Fruit fly (Drosophila melanogaster) whole organism, prepupa: ENCODE measurements around the gene pxb.
A peak's percentile ranks its signal among the peaks of the same experiment; 100 is the strongest.

ENCODE experiments used
- Blimp-1 ChIP-seq: fragments of 200-800 bp; sonication (Bioruptor generic); optimal IDR thresholded peaks from 3 replicates; lab custom pipeline; 2017; ENCODE audit warnings: missing biosample characterization, missing genetic modification characterization, mild to moderate bottlenecking, moderate library complexity, missing genetic modification reagents
- CG10631 ChIP-seq: fragments of 200-800 bp; sonication (Bioruptor generic); optimal IDR thresholded peaks from 2 replicates; lab custom pipeline; 2016; ENCODE audit warnings: missing biosample characterization, missing genetic modification characterization
- CG11294 ChIP-seq: fragments of 200-800 bp; sonication (Bioruptor generic); IDR thresholded peaks from 2 replicates; pipeline ENCODE4 v1.3.6; 2022; ENCODE audit warnings: missing biosample characterization, missing genetic modification characterization
- CG11762 ChIP-seq: fragments of 200-800 bp; sonication (Bioruptor generic); optimal IDR thresholded peaks from 3 replicates; lab custom pipeline; 2016; ENCODE audit warnings: missing biosample characterization, missing genetic modification characterization; ENCODE audit not compliant: insufficient read depth
- CG15336 ChIP-seq: fragments of 200-800 bp; sonication (Bioruptor generic); IDR thresholded peaks from 2 replicates; pipeline ENCODE4 v1.3.6; 2022; ENCODE audit warnings: missing biosample characterization, missing genetic modification characterization
- CG31627 ChIP-seq: fragments of 200-800 bp; sonication (Bioruptor generic); optimal IDR thresholded peaks from 3 replicates; lab custom pipeline; 2016; ENCODE audit warnings: missing biosample characterization, missing genetic modification characterization
- CG32006 ChIP-seq: fragments of 200-800 bp; sonication (Bioruptor generic); optimal IDR thresholded peaks from 3 replicates; lab custom pipeline; 2017; ENCODE audit warnings: missing biosample characterization, mild to moderate bottlenecking, missing genetic modification characterization
- CG34406 ChIP-seq: fragments of 200-800 bp; sonication (Bioruptor generic); optimal IDR thresholded peaks from 3 replicates; lab custom pipeline; 2016; ENCODE audit warnings: missing biosample characterization, missing genetic modification characterization
- CG3919 ChIP-seq: fragments of 200-800 bp; sonication (Bioruptor generic); optimal IDR thresholded peaks from 3 replicates; lab custom pipeline; 2016; ENCODE audit warnings: missing biosample characterization, missing genetic modification characterization
- CG4318 ChIP-seq: fragments of 200-800 bp; sonication (Bioruptor generic); optimal IDR thresholded peaks from 3 replicates; lab custom pipeline; 2017; ENCODE audit warnings: missing biosample characterization, mild to moderate bottlenecking, missing genetic modification characterization
- CG6163 ChIP-seq: fragments of 200-800 bp; sonication (Bioruptor generic); IDR thresholded peaks from 3 replicates; pipeline ENCODE4 v1.3.6; 2022; ENCODE audit warnings: missing biosample characterization, missing genetic modification characterization
- CG6276 ChIP-seq: fragments of 200-800 bp; sonication (Bioruptor generic); optimal IDR thresholded peaks from 2 replicates; lab custom pipeline; 2017; ENCODE audit warnings: missing biosample characterization, mild to moderate bottlenecking, missing genetic modification characterization
- CG6792 ChIP-seq: fragments of 200-800 bp; sonication (Bioruptor generic); optimal IDR thresholded peaks from 3 replicates; lab custom pipeline; 2016; ENCODE audit warnings: missing biosample characterization, missing genetic modification characterization
- CG6808 ChIP-seq: fragments of 200-800 bp; sonication (Bioruptor generic); optimal IDR thresholded peaks from 3 replicates; lab custom pipeline; 2017; ENCODE audit warnings: missing biosample characterization, missing genetic modification characterization, mild to moderate bottlenecking, moderate library complexity, missing genetic modification reagents
- CG6854 ChIP-seq: fragments of 200-800 bp; sonication (Bioruptor generic); optimal IDR thresholded peaks from 2 replicates; lab custom pipeline; 2017; ENCODE audit warnings: missing biosample characterization, mild to moderate bottlenecking, missing genetic modification characterization
- CG7368 ChIP-seq: fragments of 200-800 bp; sonication (Bioruptor generic); optimal IDR thresholded peaks from 3 replicates; lab custom pipeline; 2016; ENCODE audit warnings: missing biosample characterization, missing genetic modification characterization
- CG8119 ChIP-seq: fragments of 200-800 bp; sonication (Bioruptor generic); IDR thresholded peaks from 3 replicates; pipeline ENCODE4 v1.3.6; 2022; ENCODE audit warnings: missing biosample characterization, missing genetic modification characterization
- CG8319 ChIP-seq: fragments of 200-800 bp; sonication (Bioruptor generic); optimal IDR thresholded peaks from 3 replicates; lab custom pipeline; 2016; ENCODE audit warnings: missing biosample characterization, missing genetic modification characterization
- CG8632 ChIP-seq: fragments of 200-800 bp; sonication (Bioruptor generic); optimal IDR thresholded peaks from 3 replicates; lab custom pipeline; 2016; ENCODE audit warnings: missing biosample characterization, missing genetic modification characterization
- CG9139 ChIP-seq: fragments of 200-800 bp; sonication (Bioruptor generic); optimal IDR thresholded peaks from 3 replicates; lab custom pipeline; 2017; ENCODE audit warnings: missing biosample characterization, mild to moderate bottlenecking, missing genetic modification characterization
- Eip75B ChIP-seq: fragments of 200-800 bp; sonication (Bioruptor generic); optimal IDR thresholded peaks from 3 replicates; lab custom pipeline; 2016; ENCODE audit warnings: missing biosample characterization, missing genetic modification characterization
- Eip78C ChIP-seq: fragments of 200-800 bp; sonication (Bioruptor generic); peaks from one replicate; lab custom pipeline; 2016; ENCODE audit warnings: missing biosample characterization, missing genetic modification characterization
- Ets21C ChIP-seq: fragments of 200-800 bp; sonication (Bioruptor generic); optimal IDR thresholded peaks from 3 replicates; lab custom pipeline; 2016; ENCODE audit warnings: missing biosample characterization, missing genetic modification characterization
- Ets96B ChIP-seq: fragments of 200-800 bp; optimal IDR thresholded peaks from 2 replicates; lab custom pipeline; 2019; ENCODE audit warnings: missing biosample characterization, mild to moderate bottlenecking, missing genetic modification characterization, moderate library complexity
- Gug ChIP-seq: fragments of 200-800 bp; sonication (Bioruptor generic); IDR thresholded peaks from 2 replicates; pipeline ENCODE4 v1.3.6; 2022; ENCODE audit warnings: missing biosample characterization, missing genetic modification characterization
- Hr38 ChIP-seq: sonication (Bioruptor generic); optimal IDR thresholded peaks from 2 replicates; lab custom pipeline; 2016; ENCODE audit warnings: missing biosample characterization, missing genetic modification characterization
- Hr39 ChIP-seq: fragments of 200-800 bp; sonication (Bioruptor generic); optimal IDR thresholded peaks from 2 replicates; lab custom pipeline; 2016; ENCODE audit warnings: missing biosample characterization, missing genetic modification characterization
- Hr4 ChIP-seq: fragments of 200-800 bp; sonication (Bioruptor generic); optimal IDR thresholded peaks from 3 replicates; lab custom pipeline; 2016; ENCODE audit warnings: missing biosample characterization, missing genetic modification characterization
- Lpt ChIP-seq: fragments of 200-800 bp; sonication (Bioruptor generic); optimal IDR thresholded peaks from 3 replicates; lab custom pipeline; 2016; ENCODE audit warnings: missing biosample characterization, missing genetic modification characterization
- Met ChIP-seq: fragments of 200-800 bp; sonication (Bioruptor generic); optimal IDR thresholded peaks from 3 replicates; lab custom pipeline; 2016; ENCODE audit warnings: missing biosample characterization, missing genetic modification characterization
- OdsH ChIP-seq: fragments of 200-800 bp; sonication (Bioruptor generic); optimal IDR thresholded peaks from 3 replicates; lab custom pipeline; 2016; ENCODE audit warnings: missing biosample characterization, missing genetic modification characterization
- Smox ChIP-seq: fragments of 200-800 bp; sonication (Bioruptor generic); optimal IDR thresholded peaks from 3 replicates; lab custom pipeline; 2016; ENCODE audit warnings: missing biosample characterization, missing genetic modification characterization
- Sox102F ChIP-seq: fragments of 200-800 bp; sonication (Bioruptor generic); optimal IDR thresholded peaks from 2 replicates; lab custom pipeline; 2016; ENCODE audit warnings: missing biosample characterization, mild to moderate bottlenecking, missing genetic modification characterization
- Sox14 ChIP-seq: fragments of 200-800 bp; sonication (Bioruptor generic); optimal IDR thresholded peaks from 3 replicates; lab custom pipeline; 2016; ENCODE audit warnings: missing biosample characterization, missing genetic modification characterization
- Sox15 ChIP-seq: fragments of 200-800 bp; sonication (Bioruptor generic); optimal IDR thresholded peaks from 3 replicates; lab custom pipeline; 2016; ENCODE audit warnings: missing biosample characterization, missing genetic modification characterization
- acj6 ChIP-seq: fragments of 200-800 bp; sonication (Bioruptor generic); optimal IDR thresholded peaks from 3 replicates; lab custom pipeline; 2016; ENCODE audit warnings: missing biosample characterization, missing genetic modification characterization
- cyc ChIP-seq: fragments of 200-800 bp; sonication (Bioruptor generic); optimal IDR thresholded peaks from 3 replicates; lab custom pipeline; 2016; ENCODE audit warnings: missing biosample characterization, missing genetic modification characterization
- dac ChIP-seq: fragments of 200-800 bp; sonication (Bioruptor generic); optimal IDR thresholded peaks from 2 replicates; lab custom pipeline; 2017; ENCODE audit warnings: missing biosample characterization, mild to moderate bottlenecking, missing genetic modification characterization
- dsx ChIP-seq: fragments of 200-800 bp; optimal IDR thresholded peaks from 3 replicates; lab custom pipeline; 2019; ENCODE audit warnings: missing biosample characterization, mild to moderate bottlenecking, missing genetic modification characterization, moderate library complexity; ENCODE audit not compliant: poor library complexity, severe bottlenecking
- fd59A ChIP-seq: fragments of 200-800 bp; sonication (Bioruptor generic); optimal IDR thresholded peaks from 2 replicates; lab custom pipeline; 2017; ENCODE audit warnings: missing biosample characterization, mild to moderate bottlenecking, missing genetic modification characterization, missing genetic modification reagents
- fd85E ChIP-seq: fragments of 200-800 bp; sonication (Bioruptor generic); optimal IDR thresholded peaks from 3 replicates; lab custom pipeline; 2016; ENCODE audit warnings: missing biosample characterization, missing genetic modification characterization
- fkh ChIP-seq: fragments of 200-800 bp; sonication (Bioruptor generic); optimal IDR thresholded peaks from 3 replicates; lab custom pipeline; 2017; ENCODE audit warnings: missing biosample characterization, mild to moderate bottlenecking, missing genetic modification characterization, moderate library complexity
- salr ChIP-seq, 2 experiments: fragments of 200-800 bp; sonication (Bioruptor generic); optimal IDR thresholded peaks; 3 replicates each; lab custom pipeline; 2016 to 2018; ENCODE audit warnings: missing biosample characterization in 2 of 2, missing genetic modification characterization in 2 of 2, mild to moderate bottlenecking in 1 of 2
- ss ChIP-seq, 2 experiments: fragments of 200-800 bp; sonication (Bioruptor generic); optimal IDR thresholded peaks; 2 replicates in 1 of 2; 3 replicates in 1 of 2; lab custom pipeline; 2017 to 2018; ENCODE audit warnings: mild to moderate bottlenecking in 2 of 2, missing biosample characterization in 2 of 2, missing genetic modification characterization in 2 of 2, moderate library complexity in 1 of 2
- svp ChIP-seq: fragments of 200-800 bp; sonication (Bioruptor generic); peaks from one replicate; lab custom pipeline; 2016; ENCODE audit warnings: missing biosample characterization, missing genetic modification characterization

pxb gene

DNA sequence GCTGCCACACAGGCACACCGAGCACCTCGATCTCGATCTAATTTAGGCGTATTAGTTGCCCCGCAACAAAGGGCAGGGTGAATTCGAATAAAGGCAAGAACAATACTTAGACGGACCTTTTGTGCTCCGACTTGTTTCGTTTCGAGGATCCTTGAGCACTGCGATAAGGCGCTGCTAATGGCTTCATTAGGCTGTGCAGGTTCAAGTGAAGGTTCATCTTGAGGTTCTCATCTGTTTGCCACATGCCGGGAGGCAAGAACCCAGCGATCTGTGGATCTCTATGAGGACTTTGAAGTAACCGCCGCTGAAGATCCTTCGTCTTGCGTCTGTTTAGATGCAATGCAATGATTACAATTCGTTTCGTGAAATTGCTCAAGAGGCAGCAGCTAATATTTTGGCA, 26.0 kb upstream of the pxb start:
- TF ChIP-seq Eip75B (GFP tag; lab: Kevin White, UChicago) (no peak), Lpt (GFP tag; lab: Kevin White, UChicago) (no peak), fkh (GFP tag; lab: Kevin White, UChicago) (no peak), CG10631 (no peak), CG11294 (GFP tag; lab: Robert Waterston, UW) (no peak), ss (GFP tag; optimal IDR thresholded peaks at IDR 0.05; lab: Kevin White, UChicago) (no peak), dac (GFP tag; lab: Kevin White, UChicago) (no peak), Ets21C (GFP tag; lab: Kevin White, UChicago) (no peak), CG15336 (GFP tag; lab: Robert Waterston, UW) (no peak), CG7368 (GFP tag; lab: Kevin White, UChicago) (no peak), svp (GFP tag; lab: Kevin White, UChicago) (no peak), salr (GFP tag; optimal IDR thresholded peaks at IDR 0.05; lab: Kevin White, UChicago) (no peak), Gug (GFP tag; lab: Robert Waterston, UW) (no peak), fd85E (GFP tag; lab: Kevin White, UChicago) (no peak), CG6276 (GFP tag; lab: Kevin White, UChicago) (no peak), CG8119 (GFP tag; lab: Robert Waterston, UW) (no peak), CG11762 (GFP tag; lab: Kevin White, UChicago) (no peak)
- TF ChIP-seq, all 60 proteins: peak for 0

DNA sequence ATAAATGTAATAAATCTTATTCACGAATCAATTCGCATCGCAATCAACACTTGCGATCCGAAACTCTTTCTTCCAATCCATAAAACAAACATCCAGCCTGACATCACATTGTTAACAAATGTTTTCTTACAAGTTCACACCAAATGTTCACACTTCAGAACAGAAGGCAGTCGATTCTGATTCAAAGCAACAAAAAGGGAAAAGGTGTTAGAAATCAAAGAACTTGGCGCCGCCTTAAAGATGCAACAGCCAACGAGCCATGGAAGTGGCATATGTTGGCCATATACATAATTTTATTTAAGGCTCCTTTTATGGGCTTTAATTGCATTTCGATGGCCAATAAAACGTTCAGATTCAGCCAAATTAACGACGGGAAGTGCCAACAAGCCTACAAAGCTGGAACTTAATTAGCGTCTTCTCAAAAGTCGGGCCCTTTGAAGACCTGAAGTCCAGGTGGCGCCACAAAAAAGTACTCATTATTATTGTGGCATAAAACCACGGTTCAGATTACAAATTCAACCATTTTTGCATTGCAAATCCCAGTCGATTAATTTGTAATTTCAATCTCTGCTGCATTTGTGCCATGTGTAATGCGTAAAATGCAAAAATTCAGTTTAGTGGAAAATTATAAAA, 24.5 kb upstream of the pxb start:
- no peak for TF ChIP-seq OdsH (GFP tag; lab: Kevin White, UChicago)
- TF ChIP-seq salr (GFP tag; optimal IDR thresholded peaks at IDR 0.05; lab: Kevin White, UChicago), result no peak
- peak; percentile 3 for TF ChIP-seq Eip78C (GFP tag; lab: Kevin White, UChicago)

DNA sequence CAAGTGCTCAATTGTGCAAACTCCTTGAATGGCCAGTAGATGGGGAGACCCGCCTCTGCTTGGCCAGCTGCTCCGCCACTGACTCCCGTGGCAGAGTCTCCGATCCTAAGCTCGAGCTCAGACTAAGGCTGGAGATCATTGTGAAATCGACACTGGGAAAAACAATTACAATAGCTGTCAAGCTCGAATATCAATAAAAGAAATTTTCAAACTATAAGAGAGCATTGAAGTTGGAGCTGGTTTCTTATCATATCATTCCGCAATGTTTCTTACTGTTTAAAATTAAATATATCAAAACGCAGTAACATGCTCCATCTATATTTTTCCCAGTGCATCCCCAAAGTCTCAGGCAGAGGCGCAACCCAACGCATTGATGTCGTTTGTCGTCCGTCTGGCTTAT, 23.2 kb upstream of the pxb start:
- peak; percentile 28 for TF ChIP-seq Hr4 (GFP tag; lab: Kevin White, UChicago)
- peak; percentile 51; the same call in 2 of the 3 replicates for TF ChIP-seq CG8119 (GFP tag; lab: Robert Waterston, UW)
- TF ChIP-seq Smox (GFP tag; lab: Kevin White, UChicago), result peak; percentile 65
- peak; percentile 82 for TF ChIP-seq Met (GFP tag; lab: Kevin White, UChicago)
- peak; percentile 92 for TF ChIP-seq Ets96B (tag; lab: Kevin White, UChicago)
- no peak for TF ChIP-seq CG4318 (GFP tag; lab: Kevin White, UChicago)
- TF ChIP-seq OdsH (GFP tag; lab: Kevin White, UChicago), result peak; percentile 70
- peak; percentile 69 for TF ChIP-seq CG34406 (GFP tag; lab: Kevin White, UChicago)
- peak; percentile 67 for TF ChIP-seq acj6 (GFP tag; lab: Kevin White, UChicago)
- peak; percentile 91 for TF ChIP-seq CG6163 (GFP tag; lab: Robert Waterston, UW)
- no peak for TF ChIP-seq fkh (GFP tag; lab: Kevin White, UChicago)
- peak; percentile 66 for TF ChIP-seq CG11762 (GFP tag; lab: Kevin White, UChicago)
- TF ChIP-seq CG8632 (GFP tag; lab: Kevin White, UChicago), result peak; percentile 70
- peak; percentile 55 for TF ChIP-seq Blimp-1 (GFP tag; lab: Kevin White, UChicago)
- peak; percentile 75 for TF ChIP-seq CG6854 (GFP tag; lab: Kevin White, UChicago)
- peak; percentile 84 for TF ChIP-seq cyc (GFP tag; lab: Kevin White, UChicago)
- peak; percentile 34 for TF ChIP-seq Lpt (GFP tag; lab: Kevin White, UChicago)
- peak; percentile 74 for TF ChIP-seq Sox14 (GFP tag; lab: Kevin White, UChicago)
- peak; percentile 90 for TF ChIP-seq dsx (GFP tag; lab: Kevin White, UChicago)
- TF ChIP-seq CG32006 (GFP tag; lab: Kevin White, UChicago), result peak; percentile 10
- TF ChIP-seq Eip78C (GFP tag; lab: Kevin White, UChicago), result peak; percentile 97
- TF ChIP-seq ss (GFP tag; optimal IDR thresholded peaks at IDR 0.05; lab: Kevin White, UChicago), result peak; percentile 69 to 88
- TF ChIP-seq Hr39, result peak; percentile 73
- TF ChIP-seq Sox15 (GFP tag; lab: Kevin White, UChicago), result peak; percentile 26
- peak; percentile 33 to 45 for TF ChIP-seq salr (GFP tag; optimal IDR thresholded peaks at IDR 0.05; lab: Kevin White, UChicago)
- TF ChIP-seq CG6808 (GFP tag; lab: Kevin White, UChicago), result peak; percentile 88
- peak; percentile 78 for TF ChIP-seq fd59A
- TF ChIP-seq Hr38 (GFP tag; lab: Kevin White, UChicago), result no peak
- TF ChIP-seq CG3919 (GFP tag; lab: Kevin White, UChicago), result peak; percentile 90
- TF ChIP-seq Sox102F (GFP tag; lab: Kevin White, UChicago), result peak; percentile 71
- TF ChIP-seq CG8319, result peak; percentile 70
- peak; percentile 71 for TF ChIP-seq CG6792 (GFP tag; lab: Kevin White, UChicago)
- peak; percentile 37 for TF ChIP-seq fd85E (GFP tag; lab: Kevin White, UChicago)
- TF ChIP-seq dac (GFP tag; lab: Kevin White, UChicago), result no peak
- TF ChIP-seq CG31627 (GFP tag; lab: Kevin White, UChicago), result peak; percentile 69
- no peak for TF ChIP-seq CG9139 (GFP tag; lab: Kevin White, UChicago)
